Fruit fly (Drosophila melanogaster): ENCODE results near the gene CG33493.

CG33493 gene

dm6 chr3L:10686625-10687024 lies 6.3 kb downstream of the CG33493 start:
- TF ChIP-seq CG9948 (tag; optimal IDR thresholded peaks at IDR 0.05) (no peak), CG32121 (GFP tag; IDR thresholded peaks at IDR 0.05) (no peak), EcR (GFP tag; optimal IDR thresholded peaks at IDR 0.05) (no peak), CG4496 (GFP tag; IDR thresholded peaks at IDR 0.05) (no peak), rn (GFP tag; IDR thresholded peaks at IDR 0.05) (no peak), CG14655 (GFP tag; optimal IDR thresholded peaks at IDR 0.05) (no peak), CG15710 (tag; optimal IDR thresholded peaks at IDR 0.05) (no peak), CG17806 (tag; optimal IDR thresholded peaks at IDR 0.05) (no peak), CG13204 (GFP tag; optimal IDR thresholded peaks at IDR 0.05) (no peak), Ets98B (GFP tag; IDR thresholded peaks at IDR 0.05) (no peak), CG10348 (GFP tag; IDR thresholded peaks at IDR 0.05) (no peak), CG12605 (GFP tag; IDR thresholded peaks at IDR 0.05) (no peak), fd96Ca (GFP tag; IDR thresholded peaks at IDR 0.05) (no peak), CG34367 (tag; optimal IDR thresholded peaks at IDR 0.05) (no peak)

dm6 chr3L:10684492-10684891 lies 8.5 kb downstream of the CG33493 start:
- TF ChIP-seq CG34367 (tag; optimal IDR thresholded peaks at IDR 0.05) (no peak), CG15710 (tag; optimal IDR thresholded peaks at IDR 0.05) (no peak), CG13204 (GFP tag; optimal IDR thresholded peaks at IDR 0.05) (no peak), Ets98B (GFP tag; IDR thresholded peaks at IDR 0.05) (no peak), EcR (GFP tag; optimal IDR thresholded peaks at IDR 0.05) (no peak), CG17806 (tag; optimal IDR thresholded peaks at IDR 0.05) (no peak), CG10348 (GFP tag; IDR thresholded peaks at IDR 0.05) (no peak), D1 (tag; optimal IDR thresholded peaks at IDR 0.05) (no peak), CG8301 (tag; optimal IDR thresholded peaks at IDR 0.05) (no peak), CG32121 (GFP tag; IDR thresholded peaks at IDR 0.05) (no peak)

- TF ChIP-seq CG9948 (tag; optimal IDR thresholded peaks at IDR 0.05) (peak; percentile 68), fd96Ca (GFP tag; IDR thresholded peaks at IDR 0.05) (peak; percentile 86), Snoo (tag; optimal IDR thresholded peaks at IDR 0.05) (peak; percentile 21), CG34367 (tag; optimal IDR thresholded peaks at IDR 0.05) (no peak), CG8159 (tag; optimal IDR thresholded peaks at IDR 0.05) (peak; percentile 68), EcR (GFP tag; optimal IDR thresholded peaks at IDR 0.05) (no peak), CG10348 (GFP tag; IDR thresholded peaks at IDR 0.05) (peak; percentile 73), Pif1A (GFP tag; optimal IDR thresholded peaks at IDR 0.05) (peak; percentile 85), CG14655 (GFP tag; optimal IDR thresholded peaks at IDR 0.05) (no peak), CG13204 (GFP tag; optimal IDR thresholded peaks at IDR 0.05) (no peak), rn (GFP tag; IDR thresholded peaks at IDR 0.05) (peak; percentile 74), CG15710 (tag; optimal IDR thresholded peaks at IDR 0.05) (peak; percentile 47), gl (tag; optimal IDR thresholded peaks at IDR 0.05) (no peak), CG32121 (GFP tag; IDR thresholded peaks at IDR 0.05) (peak; percentile 82), CG17806 (tag; optimal IDR thresholded peaks at IDR 0.05) (peak; percentile 71), CG8301 (tag; optimal IDR thresholded peaks at IDR 0.05) (peak; percentile 87), Pif1B (GFP tag; optimal IDR thresholded peaks at IDR 0.05) (peak; percentile 64), D1 (tag; optimal IDR thresholded peaks at IDR 0.05) (peak; percentile 46), CG4496 (GFP tag; IDR thresholded peaks at IDR 0.05) (peak; percentile 86), Ets98B (GFP tag; IDR thresholded peaks at IDR 0.05) (peak; percentile 78), CG12605 (GFP tag; IDR thresholded peaks at IDR 0.05) (peak; percentile 51)
Measured at dm6 chr3L:10683899-10684340, 9.0 kb downstream of the CG33493 start.

dm6 chr3L:10682725-10683367 lies 10.1 kb downstream of the CG33493 start:
- peak; percentile 96 for TF ChIP-seq CG8301 (tag; optimal IDR thresholded peaks at IDR 0.05)
- peak; percentile 97 for TF ChIP-seq CG8159 (tag; optimal IDR thresholded peaks at IDR 0.05)
- peak; percentile 90 for TF ChIP-seq CG34367 (tag; optimal IDR thresholded peaks at IDR 0.05)
- TF ChIP-seq Ets98B (GFP tag; IDR thresholded peaks at IDR 0.05): peak; percentile 91
- TF ChIP-seq EcR (GFP tag; optimal IDR thresholded peaks at IDR 0.05): no peak
- peak; percentile 83 for TF ChIP-seq CG12605 (GFP tag; IDR thresholded peaks at IDR 0.05)
- peak; percentile 96 for TF ChIP-seq D1 (tag; optimal IDR thresholded peaks at IDR 0.05)
- peak; percentile 96 for TF ChIP-seq CG9948 (tag; optimal IDR thresholded peaks at IDR 0.05)
- TF ChIP-seq Pif1B (GFP tag; optimal IDR thresholded peaks at IDR 0.05): peak; percentile 89
- peak; percentile 89 for TF ChIP-seq CG10348 (GFP tag; IDR thresholded peaks at IDR 0.05)
- peak; percentile 99 for TF ChIP-seq CG14655 (GFP tag; optimal IDR thresholded peaks at IDR 0.05)
- TF ChIP-seq CG32121 (GFP tag; IDR thresholded peaks at IDR 0.05): peak; percentile 97
- TF ChIP-seq fd96Ca (GFP tag; IDR thresholded peaks at IDR 0.05): peak; percentile 91
- peak; percentile 93 for TF ChIP-seq CG4496 (GFP tag; IDR thresholded peaks at IDR 0.05)
- peak; percentile 98 for TF ChIP-seq Snoo (tag; optimal IDR thresholded peaks at IDR 0.05)
- TF ChIP-seq CG17806 (tag; optimal IDR thresholded peaks at IDR 0.05): peak; percentile 92
- peak; percentile 87 for TF ChIP-seq Pif1A (GFP tag; optimal IDR thresholded peaks at IDR 0.05)
- TF ChIP-seq CG13204 (GFP tag; optimal IDR thresholded peaks at IDR 0.05): peak; percentile 88
- peak; percentile 95 for TF ChIP-seq CG15710 (tag; optimal IDR thresholded peaks at IDR 0.05)
- peak; percentile 82 for TF ChIP-seq rn (GFP tag; IDR thresholded peaks at IDR 0.05)
- peak; percentile 55 for TF ChIP-seq gl (tag; optimal IDR thresholded peaks at IDR 0.05)

- TF ChIP-seq CG4496 (GFP tag; IDR thresholded peaks at IDR 0.05) (peak; percentile 65), gl (tag; optimal IDR thresholded peaks at IDR 0.05) (no peak), CG15710 (tag; optimal IDR thresholded peaks at IDR 0.05) (no peak), Pif1A (GFP tag; optimal IDR thresholded peaks at IDR 0.05) (no peak), EcR (GFP tag; optimal IDR thresholded peaks at IDR 0.05) (peak; percentile 53), CG32121 (GFP tag; IDR thresholded peaks at IDR 0.05) (peak; percentile 44), CG13204 (GFP tag; optimal IDR thresholded peaks at IDR 0.05) (peak; percentile 80), rn (GFP tag; IDR thresholded peaks at IDR 0.05) (no peak), CG9948 (tag; optimal IDR thresholded peaks at IDR 0.05) (no peak), Ets98B (GFP tag; IDR thresholded peaks at IDR 0.05) (peak; percentile 59; the same call in 1 of the 2 replicates), Snoo (tag; optimal IDR thresholded peaks at IDR 0.05) (no peak), CG12605 (GFP tag; IDR thresholded peaks at IDR 0.05) (peak; percentile 62), CG8159 (tag; optimal IDR thresholded peaks at IDR 0.05) (peak; percentile 2)
Measured at dm6 chr3L:10681814-10682213, 11.2 kb downstream of the CG33493 start.
